Fruit fly (Drosophila melanogaster) whole organism, embryonic: ENCODE data around the gene Cpr11B.

ENCODE experiments used
- Atf-2 ChIP-seq: fragments of 200-800 bp; sonication (Bioruptor generic); optimal IDR thresholded peaks from 2 replicates; lab custom pipeline; 2016; ENCODE audit warnings: missing biosample characterization, missing genetic modification characterization
- Atf3 ChIP-seq: fragments of 200-800 bp; sonication (Bioruptor generic); optimal IDR thresholded peaks from 3 replicates; lab custom pipeline; 2016; ENCODE audit warnings: missing biosample characterization, missing genetic modification characterization
- BtbVII ChIP-seq: fragments of 200-800 bp; sonication (Bioruptor generic); optimal IDR thresholded peaks from 3 replicates; lab custom pipeline; 2017; ENCODE audit warnings: missing biosample characterization, mild to moderate bottlenecking, missing genetic modification characterization
- CG10147 ChIP-seq: fragments of 200-800 bp; sonication (Bioruptor generic); optimal IDR thresholded peaks from 2 replicates; lab custom pipeline; 2019; ENCODE audit warnings: missing biosample characterization, mild to moderate bottlenecking, missing genetic modification characterization, moderate library complexity
- CG10267 ChIP-seq: fragments of 200-800 bp; sonication (Bioruptor generic); optimal IDR thresholded peaks from 2 replicates; lab custom pipeline; 2018; ENCODE audit warnings: missing biosample characterization, mild to moderate bottlenecking, missing genetic modification characterization, moderate library complexity
- CG10274 ChIP-seq: fragments of 200-800 bp; sonication (Bioruptor generic); optimal IDR thresholded peaks from 3 replicates; lab custom pipeline; 2017; ENCODE audit warnings: missing biosample characterization, mild to moderate bottlenecking, missing genetic modification characterization
- CG11695 ChIP-seq: fragments of 200-800 bp; sonication (Bioruptor generic); IDR thresholded peaks from 3 replicates; pipeline ENCODE4 v1.3.6; 2022; ENCODE audit warnings: missing biosample characterization, missing genetic modification characterization
- CG12155 ChIP-seq: fragments of 200-800 bp; sonication (Bioruptor generic); optimal IDR thresholded peaks from 3 replicates; lab custom pipeline; 2016; ENCODE audit warnings: missing biosample characterization, missing genetic modification characterization
- CG13123 ChIP-seq: fragments of 200-800 bp; sonication (Bioruptor generic); optimal IDR thresholded peaks from 2 replicates; lab custom pipeline; 2016; ENCODE audit warnings: missing biosample characterization, missing genetic modification characterization
- CG13296 ChIP-seq: fragments of 200-800 bp; sonication (Bioruptor generic); optimal IDR thresholded peaks from 3 replicates; lab custom pipeline; 2018; ENCODE audit warnings: missing biosample characterization, mild to moderate bottlenecking, missing genetic modification characterization
- CG15514 ChIP-seq: fragments of 200-800 bp; sonication (Bioruptor generic); optimal IDR thresholded peaks from 3 replicates; lab custom pipeline; 2017; ENCODE audit warnings: missing biosample characterization, missing genetic modification characterization, mild to moderate bottlenecking, moderate library complexity, missing genetic modification reagents
- CG18476 ChIP-seq: fragments of 200-800 bp; sonication (Bioruptor generic); optimal IDR thresholded peaks from 2 replicates; lab custom pipeline; 2016; ENCODE audit warnings: missing biosample characterization, mild to moderate bottlenecking, missing genetic modification characterization
- CG18599 ChIP-seq: fragments of 200-800 bp; sonication (Bioruptor generic); optimal IDR thresholded peaks from 3 replicates; lab custom pipeline; 2017; ENCODE audit warnings: missing biosample characterization, missing genetic modification characterization, mild to moderate bottlenecking, moderate library complexity, missing genetic modification reagents
- CG2712 ChIP-seq: fragments of 200-800 bp; optimal IDR thresholded peaks from 3 replicates; lab custom pipeline; 2019; ENCODE audit warnings: missing biosample characterization, mild to moderate bottlenecking, missing genetic modification characterization, moderate library complexity
- CG31224 ChIP-seq: fragments of 200-800 bp; sonication (Bioruptor generic); IDR thresholded peaks from 2 replicates; pipeline ENCODE4 v1.3.6; 2022; ENCODE audit warnings: missing biosample characterization, missing genetic modification characterization
- CG3163 ChIP-seq: fragments of 200-800 bp; sonication (Bioruptor generic); optimal IDR thresholded peaks from 3 replicates; lab custom pipeline; 2016; ENCODE audit warnings: missing biosample characterization, missing genetic modification characterization
- CG3281 ChIP-seq: fragments of 200-800 bp; sonication (Bioruptor generic); optimal IDR thresholded peaks from 3 replicates; lab custom pipeline; 2017; ENCODE audit warnings: missing biosample characterization, mild to moderate bottlenecking, missing genetic modification characterization
- CG33213 ChIP-seq: fragments of 200-800 bp; sonication (Bioruptor generic); optimal IDR thresholded peaks from 3 replicates; lab custom pipeline; 2016; ENCODE audit warnings: missing biosample characterization, missing genetic modification characterization
- CG33557 ChIP-seq: fragments of 200-800 bp; sonication (Bioruptor generic); optimal IDR thresholded peaks from 2 replicates; lab custom pipeline; 2019; ENCODE audit warnings: missing biosample characterization, mild to moderate bottlenecking, missing genetic modification characterization, moderate library complexity
- CG34422 ChIP-seq: fragments of 200-800 bp; sonication (Bioruptor generic); IDR thresholded peaks from 3 replicates; pipeline ENCODE4 v1.3.6; 2022; ENCODE audit warnings: missing biosample characterization, missing genetic modification characterization
- CG4424 ChIP-seq: fragments of 200-800 bp; sonication (Bioruptor generic); optimal IDR thresholded peaks from 3 replicates; lab custom pipeline; 2016; ENCODE audit warnings: missing biosample characterization, missing genetic modification characterization
- CG7556 ChIP-seq: fragments of 200-800 bp; sonication (Bioruptor generic); optimal IDR thresholded peaks from 2 replicates; lab custom pipeline; 2017; ENCODE audit warnings: missing biosample characterization, mild to moderate bottlenecking, missing genetic modification characterization
- CG8089 ChIP-seq: fragments of 200-800 bp; sonication (Bioruptor generic); optimal IDR thresholded peaks from 3 replicates; lab custom pipeline; 2016; ENCODE audit warnings: missing biosample characterization, missing genetic modification characterization
- CG9727 ChIP-seq: fragments of 200-800 bp; sonication (Bioruptor generic); optimal IDR thresholded peaks from 3 replicates; lab custom pipeline; 2017; ENCODE audit warnings: missing biosample characterization, mild to moderate bottlenecking, missing genetic modification characterization
- CG9797 ChIP-seq: fragments of 200-800 bp; sonication (Bioruptor generic); optimal IDR thresholded peaks from 3 replicates; lab custom pipeline; 2018; ENCODE audit warnings: missing biosample characterization, mild to moderate bottlenecking, missing genetic modification characterization
- CG9876 ChIP-seq: fragments of 200-800 bp; sonication (Bioruptor generic); optimal IDR thresholded peaks from 2 replicates; lab custom pipeline; 2016; ENCODE audit warnings: missing biosample characterization, missing genetic modification characterization
- Camta ChIP-seq: fragments of 200-800 bp; sonication (Bioruptor generic); optimal IDR thresholded peaks from 2 replicates; lab custom pipeline; 2016; ENCODE audit warnings: missing biosample characterization, missing genetic modification characterization
- Dip3 ChIP-seq: fragments of 200-800 bp; sonication (Bioruptor generic); optimal IDR thresholded peaks from 3 replicates; lab custom pipeline; 2016; ENCODE audit warnings: missing biosample characterization, missing genetic modification characterization
- Drgx ChIP-seq: fragments of 200-800 bp; sonication (Bioruptor generic); IDR thresholded peaks from 2 replicates; pipeline ENCODE4 v1.3.6; 2022; ENCODE audit warnings: missing biosample characterization, missing genetic modification characterization
- E2f2 ChIP-seq: fragments of 200-800 bp; sonication (Bioruptor generic); IDR thresholded peaks from 2 replicates; pipeline ENCODE4 v1.3.6; 2022; ENCODE audit warnings: missing biosample characterization, missing genetic modification characterization
- Fer3 ChIP-seq: fragments of 200-800 bp; sonication (Bioruptor generic); optimal IDR thresholded peaks from 2 replicates; lab custom pipeline; 2018; ENCODE audit warnings: missing biosample characterization, mild to moderate bottlenecking, missing genetic modification characterization, moderate library complexity
- HmgZ ChIP-seq: fragments of 200-800 bp; sonication (Bioruptor generic); optimal IDR thresholded peaks from 2 replicates; lab custom pipeline; 2018; ENCODE audit warnings: missing biosample characterization, mild to moderate bottlenecking, missing genetic modification characterization
- Hr3 ChIP-seq: fragments of 200-800 bp; sonication (Bioruptor generic); optimal IDR thresholded peaks from 3 replicates; lab custom pipeline; 2016; ENCODE audit warnings: missing biosample characterization, missing genetic modification characterization
- Poxn ChIP-seq: fragments of 200-800 bp; sonication (Bioruptor generic); IDR thresholded peaks from 2 replicates; pipeline ENCODE4 v1.3.6; 2022; ENCODE audit warnings: missing biosample characterization, missing genetic modification characterization
- Rx ChIP-seq: fragments of 200-800 bp; sonication (Bioruptor generic); IDR thresholded peaks from 2 replicates; pipeline ENCODE4 v1.3.6; 2022; ENCODE audit warnings: missing biosample characterization, missing genetic modification characterization
- al ChIP-seq: fragments of 200-800 bp; sonication (Bioruptor generic); IDR thresholded peaks from 2 replicates; pipeline ENCODE4 v1.3.6; 2022; ENCODE audit warnings: missing biosample characterization, missing genetic modification characterization
- cato ChIP-seq: fragments of 200-800 bp; sonication (Bioruptor generic); optimal IDR thresholded peaks from 2 replicates; lab custom pipeline; 2016; ENCODE audit warnings: missing biosample characterization, missing genetic modification characterization, borderline replicate concordance
- ci ChIP-seq: fragments of 200-800 bp; sonication (Bioruptor generic); IDR thresholded peaks from 3 replicates; pipeline ENCODE4 v1.3.6; 2022; ENCODE audit warnings: missing biosample characterization, missing genetic modification characterization
- ewg ChIP-seq: fragments of 200-800 bp; sonication (Bioruptor generic); optimal IDR thresholded peaks from 3 replicates; lab custom pipeline; 2017; ENCODE audit warnings: mild to moderate bottlenecking, missing biosample characterization, missing genetic modification reagents, missing genetic modification characterization
- gcm ChIP-seq: fragments of 200-800 bp; sonication (Bioruptor generic); optimal IDR thresholded peaks from 2 replicates; lab custom pipeline; 2019; ENCODE audit warnings: missing biosample characterization, mild to moderate bottlenecking, missing genetic modification characterization, moderate library complexity
- gro ChIP-seq: fragments of 200-800 bp; sonication (Bioruptor generic); optimal IDR thresholded peaks from 2 replicates; lab custom pipeline; 2016; ENCODE audit warnings: missing biosample characterization, missing genetic modification characterization
- ham ChIP-seq: fragments of 200-800 bp; sonication (Bioruptor generic); IDR thresholded peaks from 2 replicates; pipeline ENCODE4 v1.3.6; 2022; ENCODE audit warnings: missing biosample characterization, missing genetic modification characterization
- jing ChIP-seq: fragments of 200-800 bp; sonication (Bioruptor generic); optimal IDR thresholded peaks from 2 replicates; lab custom pipeline; 2018; ENCODE audit warnings: missing biosample characterization, mild to moderate bottlenecking, missing genetic modification characterization
- lab ChIP-seq: fragments of 200-800 bp; sonication (Bioruptor generic); optimal IDR thresholded peaks from 3 replicates; lab custom pipeline; 2017; ENCODE audit warnings: missing biosample characterization, missing genetic modification characterization, mild to moderate bottlenecking, moderate library complexity, missing genetic modification reagents
- onecut ChIP-seq: fragments of 200-800 bp; sonication (Bioruptor generic); IDR thresholded peaks from 2 replicates; pipeline ENCODE4 v1.3.6; 2022; ENCODE audit warnings: missing biosample characterization, missing genetic modification characterization
- seq ChIP-seq: fragments of 200-800 bp; sonication (Bioruptor generic); IDR thresholded peaks from 2 replicates; pipeline ENCODE4 v1.3.6; 2022; ENCODE audit warnings: missing biosample characterization, missing genetic modification characterization
- stwl ChIP-seq: fragments of 200-800 bp; sonication (Bioruptor generic); optimal IDR thresholded peaks from 3 replicates; lab custom pipeline; 2018; ENCODE audit warnings: missing biosample characterization, mild to moderate bottlenecking, missing genetic modification characterization, moderate library complexity
- tio ChIP-seq: fragments of 200-800 bp; sonication (Bioruptor generic); optimal IDR thresholded peaks from 2 replicates; lab custom pipeline; 2017; ENCODE audit warnings: missing biosample characterization, missing genetic modification characterization, inconsistent platforms
- toy ChIP-seq: fragments of 200-800 bp; sonication (Bioruptor generic); IDR thresholded peaks from 2 replicates; pipeline ENCODE4 v1.3.6; 2022; ENCODE audit warnings: missing biosample characterization, missing genetic modification characterization
- vfl ChIP-seq: fragments of 200-800 bp; sonication (Bioruptor generic); optimal IDR thresholded peaks from 2 replicates; lab custom pipeline; 2016; ENCODE audit warnings: missing biosample characterization, missing genetic modification characterization
- zfh1 ChIP-seq: fragments of 200-800 bp; sonication (Bioruptor generic); IDR thresholded peaks from 3 replicates; pipeline ENCODE4 v1.3.6; 2022; ENCODE audit warnings: missing biosample characterization, missing genetic modification characterization

Gene Cpr11B

DNA sequence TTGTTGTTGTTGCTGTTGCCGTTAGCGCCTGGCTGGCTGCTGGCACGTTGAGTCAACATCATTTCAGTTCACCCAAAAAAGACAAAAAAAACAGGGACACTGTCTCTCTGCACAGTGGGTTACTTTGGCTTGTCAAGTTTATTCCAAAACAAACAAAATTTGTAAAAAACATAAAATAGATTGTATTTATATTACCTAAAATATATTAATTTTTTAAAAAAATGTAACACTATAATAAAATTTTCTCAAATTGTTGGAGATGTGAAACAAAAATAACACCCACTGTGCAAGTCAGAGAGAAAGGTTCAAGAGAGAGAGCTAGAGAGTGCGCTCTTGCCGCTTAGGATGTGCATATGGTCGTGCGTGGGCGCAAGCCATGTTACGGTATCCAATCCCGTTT is 14.7 kb downstream of the Cpr11B start:
- peak; percentile 96 for TF ChIP-seq lab (GFP tag; lab: Kevin White, UChicago)
- peak; percentile 8 for TF ChIP-seq CG18476 (GFP tag; lab: Kevin White, UChicago)
- peak; percentile 33; the same call in 1 of the 2 replicates for TF ChIP-seq ham (GFP tag; lab: Robert Waterston, UW)
- peak; percentile 81 for TF ChIP-seq seq (GFP tag; lab: Robert Waterston, UW)
- TF ChIP-seq Poxn (GFP tag; lab: Robert Waterston, UW) = peak; percentile 40; the same call in 1 of the 2 replicates
- TF ChIP-seq CG10267 (tag; lab: Kevin White, UChicago) = peak; percentile 70
- TF ChIP-seq CG9727 = peak; percentile 73
- TF ChIP-seq Rx (GFP tag; lab: Robert Waterston, UW) = no peak; the same call in 1 of the 2 replicates
- TF ChIP-seq CG15514 (GFP tag; lab: Kevin White, UChicago) = peak; percentile 79
- TF ChIP-seq Atf-2 (GFP tag; lab: Kevin White, UChicago) = no peak
- TF ChIP-seq E2f2 (GFP tag; lab: Robert Waterston, UW) = peak; percentile 58
- peak; percentile 87 for TF ChIP-seq CG3281 (GFP tag; lab: Kevin White, UChicago)
- peak; percentile 68; the same call in 1 of the 2 replicates for TF ChIP-seq toy (GFP tag; lab: Robert Waterston, UW)
- no peak for TF ChIP-seq CG8089
- peak; percentile 98 for TF ChIP-seq CG18599 (GFP tag; lab: Kevin White, UChicago)
- peak; percentile 83 for TF ChIP-seq Drgx (GFP tag; lab: Robert Waterston, UW)
- TF ChIP-seq CG33557 (GFP tag; lab: Kevin White, UChicago) = no peak
- peak; percentile 91 for TF ChIP-seq Fer3
- TF ChIP-seq CG12155 (GFP tag; lab: Kevin White, UChicago) = peak; percentile 50
- no peak for TF ChIP-seq Dip3 (GFP tag; lab: Kevin White, UChicago)
- TF ChIP-seq Atf3 (GFP tag; lab: Kevin White, UChicago) = no peak
- peak; percentile 66 for TF ChIP-seq onecut (GFP tag; lab: Robert Waterston, UW)
- TF ChIP-seq vfl (GFP tag; lab: Kevin White, UChicago) = no peak
- TF ChIP-seq CG10147 = peak; percentile 91
- no peak for TF ChIP-seq gro (GFP tag; lab: Kevin White, UChicago)
- peak; percentile 77; the same call in 2 of the 3 replicates for TF ChIP-seq ci (GFP tag; lab: Robert Waterston, UW)
- TF ChIP-seq tio (GFP tag; lab: Kevin White, UChicago) = peak; percentile 49
- no peak for TF ChIP-seq CG9876
- TF ChIP-seq gcm (GFP tag; lab: Kevin White, UChicago) = peak; percentile 74
- no peak for TF ChIP-seq Camta (GFP tag; lab: Kevin White, UChicago)
- peak; percentile 70 for TF ChIP-seq CG31224 (GFP tag; lab: Robert Waterston, UW)
- peak; percentile 81 for TF ChIP-seq CG2712 (tag; lab: Kevin White, UChicago)
- peak; percentile 50 for TF ChIP-seq CG4424 (GFP tag; lab: Kevin White, UChicago)
- no peak for TF ChIP-seq stwl (tag; lab: Kevin White, UChicago)
- TF ChIP-seq CG33213 (GFP tag; lab: Kevin White, UChicago) = no peak
- TF ChIP-seq al (GFP tag; lab: Robert Waterston, UW) = peak; percentile 64; the same call in 1 of the 2 replicates
- peak; percentile 68 for TF ChIP-seq CG34422 (GFP tag; lab: Robert Waterston, UW)
- peak; percentile 86 for TF ChIP-seq BtbVII (GFP tag; lab: Kevin White, UChicago)
- peak; percentile 55; the same call in 2 of the 3 replicates for TF ChIP-seq zfh1
- no peak for TF ChIP-seq jing (GFP tag; lab: Kevin White, UChicago)
- peak; percentile 81 for TF ChIP-seq CG11695 (GFP tag; lab: Robert Waterston, UW)
- no peak for TF ChIP-seq CG3163 (GFP tag; lab: Kevin White, UChicago)
- TF ChIP-seq CG10274 (GFP tag; lab: Kevin White, UChicago) = peak; percentile 8
- TF ChIP-seq CG13296 (GFP tag; lab: Kevin White, UChicago) = peak; percentile 91
- TF ChIP-seq Hr3 (GFP tag; lab: Kevin White, UChicago) = peak; percentile 64
- TF ChIP-seq cato (GFP tag; lab: Kevin White, UChicago) = peak; percentile 37
- TF ChIP-seq CG13123 (GFP tag; lab: Kevin White, UChicago) = peak; percentile 26
- TF ChIP-seq HmgZ (tag; lab: Kevin White, UChicago) = peak; percentile 78
- TF ChIP-seq CG9797 = no peak
- peak; percentile 57 for TF ChIP-seq ewg (GFP tag; lab: Kevin White, UChicago)
- peak; percentile 89 for TF ChIP-seq CG7556 (GFP tag; lab: Kevin White, UChicago)
